Fruit fly (Drosophila melanogaster) whole organism, adult: ENCODE data around the gene brv3.

ENCODE experiments used
- CG12768 ChIP-seq: fragments of 200-800 bp; sonication (Bioruptor generic); optimal IDR thresholded peaks from 2 replicates; lab custom pipeline; 2017; ENCODE audit warnings: missing biosample characterization, missing genetic modification characterization, mild to moderate bottlenecking, moderate library complexity, missing genetic modification reagents
- CG14711 ChIP-seq: fragments of 200-800 bp; sonication (Bioruptor generic); optimal IDR thresholded peaks from 2 replicates; lab custom pipeline; 2018; ENCODE audit warnings: missing biosample characterization, mild to moderate bottlenecking, missing genetic modification characterization, moderate library complexity
- CG33017 ChIP-seq: fragments of 200-800 bp; sonication (Bioruptor generic); optimal IDR thresholded peaks from 2 replicates; lab custom pipeline; 2018; ENCODE audit warnings: missing biosample characterization, mild to moderate bottlenecking, missing genetic modification characterization, moderate library complexity
- CG7101 ChIP-seq: fragments of 200-800 bp; sonication (Bioruptor generic); optimal IDR thresholded peaks from 2 replicates; lab custom pipeline; 2018; ENCODE audit warnings: missing biosample characterization, mild to moderate bottlenecking, missing genetic modification characterization, moderate library complexity
- Crg-1 ChIP-seq: fragments of 200-800 bp; sonication (Bioruptor generic); optimal IDR thresholded peaks from 2 replicates; lab custom pipeline; 2016; ENCODE audit warnings: missing biosample characterization, missing genetic modification characterization
- Hr96 ChIP-seq: fragments of 200-800 bp; sonication (Bioruptor generic); optimal IDR thresholded peaks from 2 replicates; lab custom pipeline; 2016; ENCODE audit warnings: missing biosample characterization, missing genetic modification characterization
- bab1 ChIP-seq: fragments of 200-800 bp; sonication (Bioruptor generic); optimal IDR thresholded peaks from 3 replicates; lab custom pipeline; 2019; ENCODE audit warnings: missing biosample characterization, mild to moderate bottlenecking, missing genetic modification characterization, moderate library complexity
- kay ChIP-seq: fragments of 200-800 bp; sonication (Bioruptor generic); peaks from one replicate; lab custom pipeline; 2016; ENCODE audit warnings: missing biosample characterization, missing genetic modification characterization, borderline replicate concordance
- pad ChIP-seq: fragments of 200-800 bp; sonication (Bioruptor generic); optimal IDR thresholded peaks from 3 replicates; lab custom pipeline; 2017; ENCODE audit warnings: missing biosample characterization, missing genetic modification characterization, mild to moderate bottlenecking, moderate library complexity, missing genetic modification reagents
- toe ChIP-seq: fragments of 200-800 bp; sonication (Bioruptor generic); optimal IDR thresholded peaks from 2 replicates; lab custom pipeline; 2016; ENCODE audit warnings: missing biosample characterization, missing genetic modification characterization

DNA sequence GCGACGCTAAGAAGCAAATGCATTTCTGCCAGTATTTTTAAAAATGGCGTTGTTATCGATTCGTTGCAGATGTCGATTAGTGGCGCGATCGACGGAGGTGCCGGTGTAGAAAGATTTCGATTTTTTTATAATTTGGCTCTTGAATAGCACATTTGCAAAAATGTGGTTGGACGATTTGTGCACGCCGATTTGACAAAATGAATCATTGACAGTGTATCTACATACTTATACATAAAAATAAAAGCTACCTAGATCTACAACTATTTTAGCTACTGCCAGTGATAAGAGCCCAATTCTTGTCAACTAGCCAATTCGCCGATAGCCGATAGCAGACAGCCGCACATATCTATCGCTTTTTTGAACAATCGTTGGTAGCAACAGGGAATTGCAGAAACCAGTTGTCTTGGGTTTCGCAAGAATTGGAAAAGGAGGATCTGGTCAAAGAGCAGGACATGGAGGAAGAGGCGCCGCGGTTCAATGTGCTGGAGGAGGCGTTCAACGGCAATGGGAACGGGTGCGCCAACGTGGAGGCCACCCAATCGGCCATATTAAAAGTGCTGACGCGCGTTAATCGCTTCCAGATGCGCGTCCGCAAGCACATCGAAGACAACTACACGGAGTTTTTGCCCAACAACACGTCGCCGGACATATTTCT, 20.4 kb downstream of the brv3 start, which contains the start of the genes Klp3A and Zw10:
- TF ChIP-seq bab1 (GFP tag; lab: Kevin White, UChicago) (peak; percentile 71), Hr96 (GFP tag; lab: Kevin White, UChicago) (no peak), CG7101 (peak; percentile 31), toe (no peak), CG33017 (tag; lab: Kevin White, UChicago) (no peak), pad (GFP tag; lab: Kevin White, UChicago) (no peak), kay (GFP tag; lab: Kevin White, UChicago) (no peak), CG14711 (tag; lab: Kevin White, UChicago) (peak; percentile 16), Crg-1 (GFP tag; lab: Kevin White, UChicago) (no peak), CG12768 (GFP tag; lab: Kevin White, UChicago) (no peak)
